Worm (Caenorhabditis elegans): ENCODE results near the gene fbxb-7.

Gene fbxb-7

DNA sequence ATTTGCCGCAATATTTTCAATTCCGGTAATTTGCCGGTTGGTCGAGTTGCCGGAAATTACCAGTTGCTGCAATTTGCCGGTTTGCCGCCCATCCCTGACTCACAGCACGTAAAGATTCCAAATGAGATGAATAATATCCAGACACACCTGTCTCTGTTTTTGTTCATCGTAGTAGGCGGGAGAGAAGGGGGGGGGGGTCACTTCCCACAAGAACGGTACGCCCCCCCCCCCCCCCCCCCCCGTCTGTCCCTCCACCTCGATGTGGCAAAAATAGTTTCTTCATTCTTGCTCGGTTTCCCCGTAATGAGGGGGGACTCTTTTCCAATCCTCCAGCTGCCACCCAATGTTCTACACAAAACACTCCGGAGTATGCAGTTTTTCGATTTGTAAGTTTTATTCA, at the start of gene fbxb-7:
TSS of gene fbxb-7 (plus strand) at position 267 of the 400 bp plus-strand sequence.
- TF ChIP-seq sem-4 (tag; optimal IDR thresholded peaks at IDR 0.05) (no peak), peb-1 (tag; optimal IDR thresholded peaks at IDR 0.05) (no peak), ztf-1 (GFP tag; conservative IDR thresholded peaks at IDR 0.05) (no peak), nhr-77 (tag; optimal IDR thresholded peaks at IDR 0.05) (no peak), dmd-4 (tag; optimal IDR thresholded peaks at IDR 0.05) (no peak), F13H6.1 (tag; optimal IDR thresholded peaks at IDR 0.05) (no peak), gmeb-1 (tag; optimal IDR thresholded peaks at IDR 0.05) (no peak), zag-1 (tag; optimal IDR thresholded peaks at IDR 0.05) (no peak), nhr-6 (tag; optimal IDR thresholded peaks at IDR 0.05) (no peak), mbf-1 (tag; optimal IDR thresholded peaks at IDR 0.05) (no peak), nhr-11 (tag; optimal IDR thresholded peaks at IDR 0.05) (no peak), C34F6.9 (tag; optimal IDR thresholded peaks at IDR 0.05) (no peak), ceh-82 (tag; optimal IDR thresholded peaks at IDR 0.05) (no peak), blmp-1 (tag; optimal IDR thresholded peaks at IDR 0.05; ENCODE audit: insufficient read depth) (no peak), ZK546.5 (tag; optimal IDR thresholded peaks at IDR 0.05) (no peak), nhr-10 (tag; optimal IDR thresholded peaks at IDR 0.05) (no peak), ceh-16 (tag; optimal IDR thresholded peaks at IDR 0.05) (no peak)

DNA sequence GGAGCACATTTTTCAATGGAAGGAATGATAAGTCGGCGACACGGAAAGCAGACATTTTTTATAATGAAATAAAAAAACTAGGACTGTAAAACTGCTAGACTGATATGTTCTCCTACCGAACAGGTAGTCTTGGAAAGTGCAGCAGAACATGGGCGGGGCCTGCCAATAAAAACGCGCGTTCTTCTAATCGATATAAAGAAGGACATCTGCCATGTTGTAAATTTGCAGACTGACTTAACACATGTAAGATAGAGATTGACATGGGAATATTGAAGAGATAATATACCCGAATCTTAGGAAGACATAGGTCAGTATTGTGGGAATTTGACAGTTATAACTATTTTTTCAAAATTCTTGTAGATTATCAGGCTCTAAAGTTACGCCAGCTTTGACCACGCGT, 49.3 kb upstream of the fbxb-7 start, which contains the start of gene sdz-16:
TSS of gene sdz-16 (minus strand) at position 101 of the 400 bp plus-strand sequence.
- no peak for TF ChIP-seq elt-3 (tag; optimal IDR thresholded peaks at IDR 0.05)
- no peak for TF ChIP-seq mab-5 (tag; optimal IDR thresholded peaks at IDR 0.05)
- no peak for TF ChIP-seq elt-1 (tag; optimal IDR thresholded peaks at IDR 0.05)
- no peak for TF ChIP-seq ceh-16 (tag; optimal IDR thresholded peaks at IDR 0.05)
- no peak for TF ChIP-seq unc-55 (GFP tag; optimal IDR thresholded peaks at IDR 0.05)
- no peak for TF ChIP-seq ZK546.5 (tag; optimal IDR thresholded peaks at IDR 0.05)
- no peak for TF ChIP-seq sma-9 (GFP tag; optimal IDR thresholded peaks at IDR 0.05)
- TF ChIP-seq sma-9 (tag; optimal IDR thresholded peaks at IDR 0.05), result no peak
- no peak for TF ChIP-seq aly-2 (tag; optimal IDR thresholded peaks at IDR 0.05)
- TF ChIP-seq lin-13 (GFP tag; optimal IDR thresholded peaks at IDR 0.05), result no peak
- no peak for TF ChIP-seq nhr-21 (tag; optimal IDR thresholded peaks at IDR 0.05)
- TF ChIP-seq nhr-11 (tag; optimal IDR thresholded peaks at IDR 0.05), result no peak
- no peak for TF ChIP-seq nhr-25 (tag; optimal IDR thresholded peaks at IDR 0.05)

DNA sequence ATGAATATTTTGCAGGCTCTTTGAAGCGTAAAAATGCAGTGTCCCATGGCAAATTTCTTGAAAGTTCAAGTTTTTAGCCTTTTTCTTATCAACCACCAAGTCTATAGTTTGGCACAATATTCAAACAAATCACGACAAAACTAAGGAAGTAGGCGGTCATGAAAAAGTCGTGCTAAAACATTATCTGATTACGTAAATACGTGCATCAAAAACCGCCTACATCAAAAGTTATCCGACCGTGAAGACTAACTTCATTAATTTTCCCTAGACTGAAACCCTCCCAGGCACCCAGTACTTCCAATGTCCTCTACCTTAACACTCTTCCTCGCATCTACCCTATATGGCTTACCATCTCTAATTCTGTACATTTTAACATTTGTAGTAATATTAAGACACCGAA, 48.7 kb upstream of the fbxb-7 start, which contains the start of gene srg-44:
TSS of gene srg-44 (plus strand) at position 301 of the 400 bp plus-strand sequence.
- TF ChIP-seq peb-1 (tag; optimal IDR thresholded peaks at IDR 0.05), result no peak
- TF ChIP-seq lsy-2 (tag; optimal IDR thresholded peaks at IDR 0.05), result no peak
- no peak for TF ChIP-seq dmd-4 (tag; optimal IDR thresholded peaks at IDR 0.05)
- no peak for TF ChIP-seq ceh-82 (tag; optimal IDR thresholded peaks at IDR 0.05)
- no peak for TF ChIP-seq nhr-77 (tag; optimal IDR thresholded peaks at IDR 0.05)
- no peak for TF ChIP-seq fos-1 (tag; optimal IDR thresholded peaks at IDR 0.05)
- no peak for TF ChIP-seq lin-39 (tag; optimal IDR thresholded peaks at IDR 0.05)
- TF ChIP-seq R02D3.7 (tag; optimal IDR thresholded peaks at IDR 0.05), result no peak
- TF ChIP-seq C34F6.9 (tag; optimal IDR thresholded peaks at IDR 0.05), result no peak
- no peak for TF ChIP-seq aly-2 (tag; optimal IDR thresholded peaks at IDR 0.05)
- no peak for TF ChIP-seq nhr-12 (tag; optimal IDR thresholded peaks at IDR 0.05)
- no peak for TF ChIP-seq gmeb-1 (tag; optimal IDR thresholded peaks at IDR 0.05)
- no peak for TF ChIP-seq lin-13 (GFP tag; optimal IDR thresholded peaks at IDR 0.05)
- TF ChIP-seq mbf-1 (tag; optimal IDR thresholded peaks at IDR 0.05), result no peak

DNA sequence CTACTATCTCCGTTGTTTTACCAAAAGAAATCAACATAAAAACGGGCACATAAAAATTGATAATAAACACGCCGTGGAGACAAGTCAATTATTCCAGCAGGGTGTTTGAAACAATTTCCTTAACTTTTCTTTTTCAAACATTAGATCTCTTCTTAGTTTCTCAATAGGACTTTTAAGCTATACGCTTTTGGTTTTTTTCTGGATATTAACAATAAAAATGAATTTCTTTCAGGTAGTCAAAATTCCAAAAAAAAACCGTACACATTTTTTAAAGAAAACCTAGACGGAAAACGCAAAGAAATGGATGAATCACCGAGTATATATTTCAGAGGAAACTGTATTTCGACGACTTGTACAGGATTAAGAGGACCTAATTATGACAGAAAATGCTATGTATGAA, 45.9 kb upstream of the fbxb-7 start, which contains the start of gene fbxa-185:
TSS of gene fbxa-185 (plus strand) at position 301 of the 400 bp plus-strand sequence.
- TF ChIP-seq R02D3.7 (tag; optimal IDR thresholded peaks at IDR 0.05) (no peak), aly-2 (tag; optimal IDR thresholded peaks at IDR 0.05) (no peak), Y55F3AM.14 (GFP tag; optimal IDR thresholded peaks at IDR 0.05) (no peak), ama-1 (optimal IDR thresholded peaks at IDR 0.05) (no peak), nhr-6 (tag; optimal IDR thresholded peaks at IDR 0.05) (no peak), alr-1 (tag; optimal IDR thresholded peaks at IDR 0.05) (no peak), peb-1 (tag; optimal IDR thresholded peaks at IDR 0.05) (no peak), nhr-10 (tag; optimal IDR thresholded peaks at IDR 0.05) (no peak), nhr-12 (tag; optimal IDR thresholded peaks at IDR 0.05) (no peak), mdl-1 (tag; optimal IDR thresholded peaks at IDR 0.05) (no peak), ztf-11 (tag; optimal IDR thresholded peaks at IDR 0.05) (no peak), unc-62 (GFP tag; optimal IDR thresholded peaks at IDR 0.05) (no peak)
